Fruit fly (Drosophila melanogaster) Kc167 (cell line): ENCODE data around the gene CG1116.

ENCODE experiments used
- Myc ChIP-seq: fragments of >200 bp; optimal IDR thresholded peaks from 2 replicates; lab custom pipeline; 2017; ENCODE audit warnings: missing external identifiers
- Sin3A ChIP-seq: fragments of >200 bp; optimal IDR thresholded peaks from 2 replicates; lab custom pipeline; 2018; ENCODE audit warnings: missing external identifiers
- h ChIP-seq: fragments of >200 bp; optimal IDR thresholded peaks from 3 replicates; lab custom pipeline; 2018; ENCODE audit warnings: missing external identifiers
- insv ChIP-seq: fragments of >200 bp; optimal IDR thresholded peaks from 3 replicates; lab custom pipeline; 2018; ENCODE audit warnings: missing external identifiers
- psq ChIP-seq: fragments of >200 bp; optimal IDR thresholded peaks from 2 replicates; lab custom pipeline; 2017; ENCODE audit warnings: missing external identifiers
- ttk ChIP-seq: sonication (Bioruptor generic); optimal IDR thresholded peaks from 2 replicates; lab custom pipeline; 2017; ENCODE audit warnings: missing external identifiers

DNA sequence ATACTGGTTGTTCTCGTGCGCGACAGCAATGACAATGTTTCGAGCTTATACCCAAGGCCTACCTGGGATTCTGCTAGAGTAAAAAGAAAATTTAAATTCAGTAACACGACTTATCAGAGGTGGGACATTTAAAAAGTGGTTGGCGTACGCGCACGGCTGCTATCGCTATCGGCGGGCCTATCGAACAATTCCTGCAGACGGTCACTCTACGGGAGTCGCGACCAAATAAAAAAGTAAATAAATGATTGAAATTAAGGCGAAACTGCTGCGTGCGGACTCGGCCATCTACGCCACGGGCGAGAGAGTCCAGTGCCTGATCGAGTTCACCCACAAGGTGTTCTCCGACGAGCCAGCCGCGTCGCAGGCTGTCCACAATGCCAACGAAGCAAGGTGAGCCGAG lies at the start of gene CG1116, which contains the start of gene Prosbeta2R2:
- TF ChIP-seq h (lab: Kevin White, UChicago) = no peak
- TF ChIP-seq ttk (lab: Kevin White, UChicago) = no peak
- no peak for TF ChIP-seq psq
- TF ChIP-seq Myc (lab: Kevin White, UChicago) = no peak
- TF ChIP-seq Sin3A (lab: Kevin White, UChicago) = no peak
- no peak for TF ChIP-seq insv (lab: Kevin White, UChicago)
